Worm (Caenorhabditis elegans) whole organism, young adult: Measurements from ENCODE around the gene ZK1073.2.

Source experiments
- F49E8.2 ChIP-seq: sonication (generic microtip); optimal IDR thresholded peaks from 3 replicates; lab custom pipeline; 2017; ENCODE audit warnings: missing genetic modification characterization, mild to moderate bottlenecking, missing compliant biosample characterization, antibody characterized with exemption, moderate library complexity; ENCODE audit not compliant: insufficient read depth
- Y53G8AR.9 ChIP-seq: fragments of 200-800 bp; sonication (Bioruptor generic); conservative IDR thresholded peaks from 2 replicates; pipeline ENCODE4 v1.3.6; 2022; ENCODE audit warnings: missing genetic modification reagents, missing genetic modification characterization, missing compliant biosample characterization
- cebp-1 ChIP-seq, 2 experiments: fragments of 200-800 bp in 1 of 2; sonication (Bioruptor generic) in 1 of 2; sonication (generic microtip) in 1 of 2; IDR thresholded peaks in 1 of 2; optimal IDR thresholded peaks in 1 of 2; 2 replicates each; pipeline versions ENCODE4 v1.3.6 to Lab custom; 2017 to 2022; ENCODE audit warnings: missing compliant biosample characterization in 2 of 2, missing genetic modification characterization in 2 of 2, mild to moderate bottlenecking in 1 of 2, missing genetic modification reagents in 1 of 2, moderate library complexity in 1 of 2
- tlf-1 ChIP-seq: fragments of 200-800 bp; sonication (Bioruptor generic); optimal IDR thresholded peaks from 2 replicates; lab custom pipeline; 2018; ENCODE audit warnings: mild to moderate bottlenecking, missing genetic modification characterization, missing compliant biosample characterization

ce11 chrX:16133815-16134214 is 30.3 kb downstream of the ZK1073.2 start:
- no peak for TF ChIP-seq tlf-1 (GFP tag; lab: Kevin White, UChicago)
- peak; percentile 59; the same call in 1 of the 2 replicates for TF ChIP-seq cebp-1 (GFP tag; IDR thresholded peaks at IDR 0.05; lab: Robert Waterston, UW)
- peak; percentile 87 for TF ChIP-seq cebp-1 (tag; optimal IDR thresholded peaks at IDR 0.05; lab: Kevin White, UChicago)
- TF ChIP-seq F49E8.2 (tag; lab: Kevin White, UChicago) = no peak
- TF ChIP-seq Y53G8AR.9 (GFP tag; lab: Robert Waterston, UW) = no peak
